Fruit fly (Drosophila melanogaster): Measurements from ENCODE around the gene CrebA.

Gene CrebA

DNA sequence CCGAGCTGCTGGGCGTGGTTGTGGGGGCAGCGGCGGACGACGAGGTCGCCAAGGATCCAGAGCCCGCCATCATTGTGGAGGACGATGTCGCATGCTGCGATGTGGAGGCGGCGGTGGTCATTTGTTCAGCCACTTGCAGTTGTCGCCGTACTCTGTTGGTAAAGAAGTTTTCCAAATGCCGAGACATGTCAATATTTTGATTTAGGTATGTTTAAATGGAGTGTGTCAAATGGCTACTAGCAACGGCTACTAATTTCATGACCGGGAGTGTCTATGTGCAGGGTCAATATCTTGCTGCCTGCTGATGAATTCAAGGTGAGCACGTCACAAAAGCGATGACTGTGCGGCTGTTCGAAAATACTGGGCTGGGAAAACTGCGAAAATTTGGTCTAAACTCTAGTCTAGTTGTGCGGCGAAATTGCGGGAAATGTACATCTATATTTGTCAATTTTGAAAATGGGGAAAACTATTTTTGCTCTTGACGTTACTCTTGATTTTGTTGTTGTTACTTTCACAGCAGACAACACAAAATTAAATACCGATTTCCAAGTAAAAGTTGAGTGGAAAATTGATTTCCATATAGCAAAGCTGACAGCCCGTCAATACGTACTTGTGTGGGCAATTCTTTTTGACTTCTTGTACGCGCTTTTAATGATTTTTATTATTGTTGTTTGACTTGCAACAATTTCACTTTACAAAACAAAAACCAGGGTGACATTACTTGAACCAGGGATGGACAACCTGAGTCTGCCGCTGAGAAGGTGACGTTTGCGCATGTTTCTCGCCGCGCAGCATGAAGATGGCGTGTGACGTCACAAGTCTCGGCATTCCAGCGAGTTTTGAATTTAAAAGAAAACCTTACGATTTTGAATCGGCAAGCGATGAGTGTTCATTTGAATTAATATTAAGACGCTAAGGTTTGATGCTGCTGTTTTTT lies 52.5 kb downstream of the CrebA start, which contains the start of gene CG7656 (continued):
- TF ChIP-seq aop (GFP tag; IDR thresholded peaks at IDR 0.05) (peak; percentile 54; the same call in 1 of the 2 replicates), esg (GFP tag; conservative IDR thresholded peaks at IDR 0.05) (no peak), C15 (GFP tag; IDR thresholded peaks at IDR 0.05) (no peak), Bdp1 (GFP tag; optimal IDR thresholded peaks at IDR 0.05) (peak; percentile 64), ro (GFP tag; IDR thresholded peaks at IDR 0.05) (no peak), CG15514 (GFP tag; optimal IDR thresholded peaks at IDR 0.05) (peak; percentile 42), Opbp (GFP tag; IDR thresholded peaks at IDR 0.05; ENCODE audit: partially characterized antibody) (no peak), CG2889 (GFP tag; IDR thresholded peaks at IDR 0.05) (0 out of 3 replicates have a peak, but pooled peaks have one; percentile 47), row (GFP tag; IDR thresholded peaks at IDR 0.05) (peak; percentile 96), grn (GFP tag; optimal IDR thresholded peaks at IDR 0.05) (no peak), pfk (GFP tag; optimal IDR thresholded peaks at IDR 0.05) (peak; percentile 5), CG14860 (GFP tag; IDR thresholded peaks at IDR 0.05; ENCODE audit: partially characterized antibody) (no peak), CkIIα-i1 (GFP tag; IDR thresholded peaks at IDR 0.05) (no peak), pho (GFP tag; optimal IDR thresholded peaks at IDR 0.05) (peak; percentile 76), CG31365 (tag; optimal IDR thresholded peaks at IDR 0.05) (no peak), Sry-β (GFP tag; optimal IDR thresholded peaks at IDR 0.05) (peak; percentile 11), CG8388 (GFP tag; optimal IDR thresholded peaks at IDR 0.05) (no peak), sisA (GFP tag; IDR thresholded peaks at IDR 0.05) (peak; percentile 62), wor (GFP tag; IDR thresholded peaks at IDR 0.05) (no peak), CG17385 (GFP tag; optimal IDR thresholded peaks at IDR 0.05) (peak; percentile 27), CG11504 (tag; optimal IDR thresholded peaks at IDR 0.05) (peak; percentile 41), CG11456 (GFP tag; IDR thresholded peaks at IDR 0.05) (peak; percentile 84), cwo (GFP tag; optimal IDR thresholded peaks at IDR 0.05) (no peak), CG10654 (GFP tag; optimal IDR thresholded peaks at IDR 0.05) (peak; percentile 40), Gsc (GFP tag; IDR thresholded peaks at IDR 0.05) (no peak), Oli (tag; optimal IDR thresholded peaks at IDR 0.05) (peak; percentile 1), jing (GFP tag; optimal IDR thresholded peaks at IDR 0.05) (no peak), bbx (GFP tag; IDR thresholded peaks at IDR 0.05; ENCODE audit: partially characterized antibody) (no peak), CG17912 (GFP tag; optimal IDR thresholded peaks at IDR 0.05) (peak; percentile 62), chn (GFP tag; optimal IDR thresholded peaks at IDR 0.05) (peak; percentile 83), Lpt (GFP tag; optimal IDR thresholded peaks at IDR 0.05) (no peak), yki (optimal IDR thresholded peaks at IDR 0.05) (peak; percentile 10), CG7839 (tag; optimal IDR thresholded peaks at IDR 0.05) (no peak), CG4328 (GFP tag; optimal IDR thresholded peaks at IDR 0.05) (no peak), Dip2 (GFP tag; IDR thresholded peaks at IDR 0.05) (no peak), jigr1 (GFP tag; IDR thresholded peaks at IDR 0.05) (no peak), E2f2 (GFP tag; IDR thresholded peaks at IDR 0.05) (peak; percentile 5), CG1603 (tag; optimal IDR thresholded peaks at IDR 0.05) (peak; percentile 79), CG12219 (GFP tag; optimal IDR thresholded peaks at IDR 0.05) (peak; percentile 16), CG10274 (GFP tag; optimal IDR thresholded peaks at IDR 0.05) (no peak), caup (GFP tag; optimal IDR thresholded peaks at IDR 0.05; ENCODE audit: severe bottlenecking) (peak; percentile 44), CG8089 (GFP tag; optimal IDR thresholded peaks at IDR 0.05) (peak; percentile 59), CG3281 (GFP tag; optimal IDR thresholded peaks at IDR 0.05) (peak; percentile 96), unpg (GFP tag; optimal IDR thresholded peaks at IDR 0.05) (peak; percentile 52), bsh (GFP tag; optimal IDR thresholded peaks at IDR 0.05) (peak in 1 of 2 experiments; percentile 34), Fer3 (tag; optimal IDR thresholded peaks at IDR 0.05) (peak; percentile 37), gcm2 (GFP tag; optimal IDR thresholded peaks at IDR 0.05) (peak; percentile 45), HLH3B (GFP tag; IDR thresholded peaks at IDR 0.05) (no peak), CG10462 (GFP tag; optimal IDR thresholded peaks at IDR 0.05) (peak; percentile 33)

All from whole organism, embryonic.